Worm (Caenorhabditis elegans) whole organism, early embryonic: ENCODE results near the gene T24D5.3.

Experiments
- B0310.2 ChIP-seq: sonication (generic microtip); optimal IDR thresholded peaks from 2 replicates; lab custom pipeline; 2016; ENCODE audit warnings: mild to moderate bottlenecking, missing genetic modification characterization, missing compliant biosample characterization
- F13C5.2 ChIP-seq: sonication (generic microtip); optimal IDR thresholded peaks from 2 replicates; lab custom pipeline; 2017; ENCODE audit warnings: mild to moderate bottlenecking, missing genetic modification characterization, inconsistent platforms, missing compliant biosample characterization
- aly-1 ChIP-seq: sonication (generic microtip); optimal IDR thresholded peaks from 2 replicates; lab custom pipeline; 2016; ENCODE audit warnings: missing genetic modification characterization, missing compliant biosample characterization
- ama-1 ChIP-seq: fragments of 150-350 bp; optimal IDR thresholded peaks from 2 replicates; lab custom pipeline; 2014
- ceh-13 ChIP-seq: fragments of 200-800 bp; sonication (Bioruptor generic); optimal IDR thresholded peaks from 2 replicates; lab custom pipeline; 2018; ENCODE audit warnings: mild to moderate bottlenecking, missing genetic modification characterization, missing compliant biosample characterization
- ceh-36 ChIP-seq: sonication (generic microtip); optimal IDR thresholded peaks from 2 replicates; lab custom pipeline; 2016; ENCODE audit warnings: missing genetic modification characterization, inconsistent platforms, missing compliant biosample characterization
- ets-7 ChIP-seq: sonication (generic microtip); optimal IDR thresholded peaks from 2 replicates; lab custom pipeline; 2016; ENCODE audit warnings: missing genotype, missing genetic modification characterization, missing compliant biosample characterization
- flt-1 ChIP-seq: fragments of 200-800 bp; sonication (Bioruptor generic); IDR thresholded peaks from 2 replicates; pipeline ENCODE4 v1.3.6; 2022; ENCODE audit warnings: missing genetic modification characterization, missing compliant biosample characterization
- hmbx-1 ChIP-seq: sonication (generic microtip); optimal IDR thresholded peaks from 2 replicates; lab custom pipeline; 2016; ENCODE audit warnings: mild to moderate bottlenecking, missing genetic modification characterization, missing compliant biosample characterization
- hmg-4 ChIP-seq: fragments of 200-800 bp; sonication (Bioruptor generic); optimal IDR thresholded peaks from 2 replicates; lab custom pipeline; 2018; ENCODE audit warnings: mild to moderate bottlenecking, missing genetic modification characterization, missing compliant biosample characterization
- hnd-1 ChIP-seq: sonication (generic microtip); optimal IDR thresholded peaks from 2 replicates; lab custom pipeline; 2016; ENCODE audit warnings: missing genetic modification characterization, missing compliant biosample characterization
- pes-1 ChIP-seq: fragments of 200-800 bp; sonication (Bioruptor generic); IDR thresholded peaks from 2 replicates; pipeline ENCODE4 v1.3.6; 2022; ENCODE audit warnings: missing genetic modification reagents, missing genetic modification characterization, missing compliant biosample characterization
- scrt-1 ChIP-seq: fragments of 200-800 bp; sonication (Bioruptor generic); IDR thresholded peaks from 2 replicates; pipeline ENCODE4 v1.3.6; 2022; ENCODE audit warnings: missing genetic modification characterization, missing compliant biosample characterization
- sea-1 ChIP-seq: fragments of 200-800 bp; sonication (Bioruptor generic); conservative IDR thresholded peaks from 2 replicates; pipeline ENCODE4 v1.3.6; 2022; ENCODE audit warnings: missing genetic modification characterization, missing compliant biosample characterization
- tbx-11 ChIP-seq: fragments of 200-800 bp; sonication (Bioruptor generic); IDR thresholded peaks from 2 replicates; pipeline ENCODE4 v1.3.6; 2022; ENCODE audit warnings: missing genetic modification characterization, missing compliant biosample characterization
- tbx-37 ChIP-seq: fragments of 200-800 bp; sonication (Bioruptor generic); conservative IDR thresholded peaks from 2 replicates; pipeline ENCODE4 v1.3.6; 2022; ENCODE audit warnings: missing genetic modification reagents, missing genetic modification characterization, missing compliant biosample characterization
- tra-4 ChIP-seq: sonication (generic microtip); optimal IDR thresholded peaks from 2 replicates; lab custom pipeline; 2017; ENCODE audit warnings: missing genetic modification characterization, missing compliant biosample characterization

T24D5.3 gene

ce11 chrX:12618447-12618846, 38.6 kb downstream of the T24D5.3 start:
- no peak for TF ChIP-seq tbx-37 (GFP tag; lab: Robert Waterston, UW)
- TF ChIP-seq ceh-13, result no peak

DNA sequence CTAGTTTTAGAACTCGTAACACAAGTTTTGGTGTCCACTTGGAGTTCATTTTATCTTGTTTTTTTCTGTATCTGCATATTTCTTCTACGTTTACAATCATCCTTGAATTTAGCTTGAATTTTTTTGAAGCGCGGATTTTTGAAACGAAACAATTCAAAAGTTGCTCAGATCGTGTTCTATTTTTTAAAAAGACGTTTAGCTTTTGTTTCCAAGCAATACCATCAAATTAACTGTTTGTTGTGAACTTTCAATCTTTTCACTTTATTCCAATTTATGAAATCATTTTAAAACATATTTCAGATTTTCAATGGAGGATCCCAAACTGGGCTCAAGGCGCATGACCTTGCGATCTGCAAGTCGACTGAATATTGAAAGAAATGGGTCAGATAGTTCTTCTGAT, 39.3 kb downstream of the T24D5.3 start, which contains the start of gene R09A8.2:
Gene R09A8.2, plus strand, starts transcription at position 301 of the 400 bp plus-strand sequence.
- no peak for TF ChIP-seq B0310.2 (tag; lab: Kevin White, UChicago)

DNA sequence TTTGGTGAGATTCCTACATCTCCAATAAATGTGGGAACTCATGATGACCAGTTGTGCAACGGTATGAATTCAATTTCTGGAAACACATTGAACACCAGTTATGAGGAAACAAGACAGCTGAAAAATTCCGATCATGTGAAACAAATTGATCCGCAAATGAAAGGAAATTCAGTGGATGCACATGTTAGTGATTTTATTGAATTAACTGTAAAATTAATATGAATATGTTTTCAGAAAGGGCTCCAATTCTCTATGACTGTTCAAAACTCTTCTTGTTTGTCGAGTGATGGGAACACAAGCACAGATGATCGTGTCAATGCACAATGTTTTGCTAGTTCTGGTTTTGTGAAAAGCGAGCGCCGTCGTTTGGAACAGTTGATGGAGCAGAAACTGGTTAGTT, 40.4 kb downstream of the T24D5.3 start:
- TF ChIP-seq pes-1 (GFP tag; lab: Robert Waterston, UW) (no peak), B0310.2 (tag; lab: Kevin White, UChicago) (no peak), flt-1 (GFP tag; lab: Robert Waterston, UW) (no peak), ets-7 (tag; lab: Kevin White, UChicago) (no peak), tbx-11 (GFP tag; lab: Robert Waterston, UW) (no peak), ceh-13 (no peak), aly-1 (no peak), hnd-1 (tag; lab: Kevin White, UChicago) (no peak), F13C5.2 (tag; lab: Kevin White, UChicago) (no peak), tra-4 (tag; lab: Kevin White, UChicago) (no peak)

ce11 chrX:12627797-12628196, 47.9 kb downstream of the T24D5.3 start:
- TF ChIP-seq B0310.2 (tag; lab: Kevin White, UChicago) (no peak), hmbx-1 (no peak), ceh-13 (no peak)

DNA sequence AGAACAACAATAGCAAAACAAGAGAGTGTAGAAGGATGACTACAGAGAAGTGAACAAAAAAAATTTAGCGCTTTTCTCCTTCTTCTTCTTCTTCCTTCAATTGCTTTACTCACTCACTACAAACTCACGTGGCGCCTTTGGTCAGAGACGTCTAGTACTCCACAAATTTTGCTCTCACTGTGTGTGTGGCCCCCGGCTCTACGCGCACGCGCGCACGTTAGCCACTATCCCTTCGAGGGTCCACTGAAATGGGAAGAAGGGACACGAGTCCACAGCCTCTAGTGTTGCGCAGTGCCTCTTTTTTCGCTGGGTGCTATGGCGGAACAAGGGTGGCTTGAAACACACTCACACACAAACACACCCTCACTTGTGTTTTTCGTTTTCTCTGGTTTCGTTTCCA, 49.4 kb downstream of the T24D5.3 start:
- TF ChIP-seq tra-4 (tag; lab: Kevin White, UChicago) (no peak), ama-1 (lab: Kevin White, UChicago) (no peak), ceh-13 (no peak), aly-1 (no peak), pes-1 (GFP tag; lab: Robert Waterston, UW) (no peak), tbx-37 (GFP tag; lab: Robert Waterston, UW) (no peak), ets-7 (tag; lab: Kevin White, UChicago) (no peak), flt-1 (GFP tag; lab: Robert Waterston, UW) (no peak), hmg-4 (GFP tag; lab: Kevin White, UChicago) (peak; percentile 70), B0310.2 (tag; lab: Kevin White, UChicago) (no peak), hmbx-1 (no peak), tbx-11 (GFP tag; lab: Robert Waterston, UW) (0 out of 2 replicates have a peak, but pooled peaks have one; percentile 34)

ce11 chrX:12630005-12630404, 50.1 kb downstream of the T24D5.3 start:
- TF ChIP-seq F13C5.2 (tag; lab: Kevin White, UChicago) (no peak), hnd-1 (tag; lab: Kevin White, UChicago) (no peak), tbx-37 (GFP tag; lab: Robert Waterston, UW) (no peak), sea-1 (GFP tag; lab: Robert Waterston, UW) (no peak), tbx-11 (GFP tag; lab: Robert Waterston, UW) (no peak), tra-4 (tag; lab: Kevin White, UChicago) (no peak), ets-7 (tag; lab: Kevin White, UChicago) (no peak), flt-1 (GFP tag; lab: Robert Waterston, UW) (no peak), ceh-13 (no peak), scrt-1 (no peak), hmbx-1 (no peak)

- TF ChIP-seq ceh-13, result no peak
- TF ChIP-seq tbx-37 (GFP tag; lab: Robert Waterston, UW), result no peak
- TF ChIP-seq flt-1 (GFP tag; lab: Robert Waterston, UW), result no peak
- no peak for TF ChIP-seq tra-4 (tag; lab: Kevin White, UChicago)
- TF ChIP-seq B0310.2 (tag; lab: Kevin White, UChicago), result no peak
- TF ChIP-seq sea-1 (GFP tag; lab: Robert Waterston, UW), result no peak
- no peak for TF ChIP-seq ets-7 (tag; lab: Kevin White, UChicago)
- TF ChIP-seq ceh-36, result no peak
- no peak for TF ChIP-seq F13C5.2 (tag; lab: Kevin White, UChicago)
Measured at ce11 chrX:12630556-12630955, 50.7 kb downstream of the T24D5.3 start.

ce11 chrX:12631446-12631845, 51.6 kb downstream of the T24D5.3 start:
- no peak for TF ChIP-seq ets-7 (tag; lab: Kevin White, UChicago)
- TF ChIP-seq hnd-1 (tag; lab: Kevin White, UChicago), result no peak
- TF ChIP-seq hmbx-1, result no peak
- no peak for TF ChIP-seq aly-1
- TF ChIP-seq pes-1 (GFP tag; lab: Robert Waterston, UW), result no peak
- no peak for TF ChIP-seq F13C5.2 (tag; lab: Kevin White, UChicago)
- TF ChIP-seq hmg-4 (GFP tag; lab: Kevin White, UChicago), result no peak
- no peak for TF ChIP-seq sea-1 (GFP tag; lab: Robert Waterston, UW)
- no peak for TF ChIP-seq ceh-36
- no peak for TF ChIP-seq scrt-1
- no peak for TF ChIP-seq ceh-13
- no peak for TF ChIP-seq tbx-37 (GFP tag; lab: Robert Waterston, UW)
- no peak for TF ChIP-seq flt-1 (GFP tag; lab: Robert Waterston, UW)
- TF ChIP-seq tbx-11 (GFP tag; lab: Robert Waterston, UW), result no peak
- TF ChIP-seq ama-1 (lab: Kevin White, UChicago), result no peak
- no peak for TF ChIP-seq tra-4 (tag; lab: Kevin White, UChicago)

- TF ChIP-seq B0310.2 (tag; lab: Kevin White, UChicago), result no peak
- TF ChIP-seq tbx-11 (GFP tag; lab: Robert Waterston, UW), result no peak
- TF ChIP-seq ets-7 (tag; lab: Kevin White, UChicago), result no peak
- TF ChIP-seq hmg-4 (GFP tag; lab: Kevin White, UChicago), result no peak
- TF ChIP-seq scrt-1, result no peak
- TF ChIP-seq tbx-37 (GFP tag; lab: Robert Waterston, UW), result no peak
- TF ChIP-seq ama-1 (lab: Kevin White, UChicago), result no peak
- no peak for TF ChIP-seq ceh-13
- no peak for TF ChIP-seq pes-1 (GFP tag; lab: Robert Waterston, UW)
- no peak for TF ChIP-seq F13C5.2 (tag; lab: Kevin White, UChicago)
- TF ChIP-seq flt-1 (GFP tag; lab: Robert Waterston, UW), result no peak
- TF ChIP-seq hmbx-1, result no peak
- TF ChIP-seq ceh-36, result no peak
- no peak for TF ChIP-seq aly-1
- no peak for TF ChIP-seq hnd-1 (tag; lab: Kevin White, UChicago)
- no peak for TF ChIP-seq tra-4 (tag; lab: Kevin White, UChicago)
Measured at ce11 chrX:12632657-12633056, 52.8 kb downstream of the T24D5.3 start.
